Worm (Caenorhabditis elegans) whole organism, L2 larva: ENCODE measurements around the gene twk-35.

Experiments
- alr-1 ChIP-seq: fragments of 150-350 bp; optimal IDR thresholded peaks from 2 replicates; lab custom pipeline; 2014; ENCODE audit warnings: missing biosample characterization, missing genetic modification characterization
- aly-2 ChIP-seq: fragments of 150-350 bp; optimal IDR thresholded peaks from 2 replicates; lab custom pipeline; 2014; ENCODE audit warnings: missing biosample characterization, missing genetic modification characterization
- ama-1 ChIP-seq: fragments of 150-350 bp; optimal IDR thresholded peaks from 2 replicates; lab custom pipeline; 2018; ENCODE audit warnings: inconsistent platforms
- fos-1 ChIP-seq: fragments of 150-350 bp; optimal IDR thresholded peaks from 2 replicates; lab custom pipeline; 2014; ENCODE audit warnings: missing biosample characterization, missing genetic modification characterization
- lin-39 ChIP-seq: fragments of 150-350 bp; optimal IDR thresholded peaks from 2 replicates; lab custom pipeline; 2014; ENCODE audit warnings: missing biosample characterization, missing genetic modification reagents, missing genetic modification characterization
- nhr-11 ChIP-seq: fragments of 150-350 bp; optimal IDR thresholded peaks from 2 replicates; lab custom pipeline; 2014; ENCODE audit warnings: missing biosample characterization, missing genetic modification characterization
- nhr-237 ChIP-seq: fragments of 150-350 bp; optimal IDR thresholded peaks from 2 replicates; lab custom pipeline; 2014; ENCODE audit warnings: missing biosample characterization, missing genetic modification characterization
- nhr-6 ChIP-seq: fragments of 150-350 bp; optimal IDR thresholded peaks from 2 replicates; lab custom pipeline; 2014; ENCODE audit warnings: missing biosample characterization, missing genetic modification characterization
- unc-39 ChIP-seq: fragments of 150-350 bp; optimal IDR thresholded peaks from 2 replicates; lab custom pipeline; 2014; ENCODE audit warnings: missing biosample characterization, missing genetic modification characterization
- zag-1 ChIP-seq: fragments of 150-350 bp; optimal IDR thresholded peaks from 2 replicates; lab custom pipeline; 2014; ENCODE audit warnings: missing biosample characterization, missing genetic modification characterization

- TF ChIP-seq nhr-6 (tag; lab: Kevin White, UChicago) = no peak
- TF ChIP-seq nhr-11 = no peak
- no peak for TF ChIP-seq aly-2 (tag; lab: Kevin White, UChicago)
- no peak for TF ChIP-seq lin-39
- TF ChIP-seq alr-1 (tag; lab: Kevin White, UChicago) = no peak
- TF ChIP-seq unc-39 (tag; lab: Kevin White, UChicago) = no peak
- TF ChIP-seq ama-1 (lab: Kevin White, UChicago) = no peak
- no peak for TF ChIP-seq nhr-237 (tag; lab: Kevin White, UChicago)
- TF ChIP-seq fos-1 (tag; lab: Kevin White, UChicago) = no peak
- no peak for TF ChIP-seq zag-1
Measured at ce11 chrV:20870633-20871032, 7.9 kb downstream of the twk-35 start.
